Worm (Caenorhabditis elegans) whole organism, young adult: ENCODE results near the gene srsx-16.
A peak's percentile ranks its signal among the peaks of the same experiment; 100 is the strongest.

ENCODE experiments used
- B0019.2 ChIP-seq: fragments of 200-800 bp; sonication (Bioruptor generic); conservative IDR thresholded peaks from 2 replicates; pipeline ENCODE4 v1.3.6; 2022; ENCODE audit warnings: missing genetic modification reagents, missing genetic modification characterization, missing compliant biosample characterization
- B0261.1 ChIP-seq: sonication (generic microtip); optimal IDR thresholded peaks from 2 replicates; lab custom pipeline; 2016; ENCODE audit warnings: mild to moderate bottlenecking, missing genetic modification characterization, moderate library complexity, missing compliant biosample characterization
- B0336.3 ChIP-seq: fragments of 200-800 bp; sonication (Bioruptor generic); IDR thresholded peaks from 2 replicates; pipeline ENCODE4 v1.3.6; 2022; ENCODE audit warnings: missing genetic modification characterization, missing compliant biosample characterization
- C17E4.6 ChIP-seq: fragments of 200-800 bp; sonication (Bioruptor generic); IDR thresholded peaks from 2 replicates; pipeline ENCODE4 v1.3.6; 2022; ENCODE audit warnings: missing genetic modification reagents, missing genetic modification characterization, missing compliant biosample characterization
- D2030.7 ChIP-seq: fragments of 200-800 bp; sonication (Bioruptor generic); IDR thresholded peaks from 2 replicates; pipeline ENCODE4 v1.3.6; 2022; ENCODE audit warnings: missing genetic modification reagents, missing genetic modification characterization, missing compliant biosample characterization
- F22D6.2 ChIP-seq: sonication (generic microtip); optimal IDR thresholded peaks from 2 replicates; lab custom pipeline; 2016; ENCODE audit warnings: mild to moderate bottlenecking, missing genetic modification characterization, missing compliant biosample characterization
- F23B12.7 ChIP-seq: sonication (generic microtip); optimal IDR thresholded peaks from 2 replicates; lab custom pipeline; 2017; ENCODE audit warnings: missing genetic modification characterization, mild to moderate bottlenecking, missing compliant biosample characterization, antibody characterized with exemption, moderate library complexity; ENCODE audit not compliant: insufficient read depth
- F33H1.4 ChIP-seq: fragments of 200-800 bp; sonication (Bioruptor generic); IDR thresholded peaks from 2 replicates; pipeline ENCODE4 v1.3.6; 2022; ENCODE audit warnings: missing genetic modification reagents, missing genetic modification characterization, missing compliant biosample characterization
- K12H6.12 ChIP-seq: fragments of 200-800 bp; sonication (Bioruptor generic); optimal IDR thresholded peaks from 2 replicates; lab custom pipeline; 2018; ENCODE audit warnings: mild to moderate bottlenecking, missing genetic modification characterization, missing compliant biosample characterization
- T26A5.8 ChIP-seq: sonication (generic microtip); optimal IDR thresholded peaks from 2 replicates; lab custom pipeline; 2016; ENCODE audit warnings: missing genetic modification characterization, missing compliant biosample characterization
- Y53G8AR.9 ChIP-seq: fragments of 200-800 bp; sonication (Bioruptor generic); conservative IDR thresholded peaks from 2 replicates; pipeline ENCODE4 v1.3.6; 2022; ENCODE audit warnings: missing genetic modification reagents, missing genetic modification characterization, missing compliant biosample characterization
- Y56A3A.18 ChIP-seq: fragments of 200-800 bp; sonication (Bioruptor generic); IDR thresholded peaks from 2 replicates; pipeline ENCODE4 v1.3.6; 2022; ENCODE audit warnings: missing genetic modification reagents, missing genetic modification characterization, missing compliant biosample characterization
- akir-1 ChIP-seq: fragments of 200-800 bp; sonication (Bioruptor generic); optimal IDR thresholded peaks from 2 replicates; lab custom pipeline; 2018; ENCODE audit warnings: mild to moderate bottlenecking, missing genetic modification characterization, moderate library complexity, missing compliant biosample characterization
- athp-1 ChIP-seq: sonication (generic microtip); optimal IDR thresholded peaks from 2 replicates; lab custom pipeline; 2017; ENCODE audit warnings: mild to moderate bottlenecking, missing genetic modification characterization, missing compliant biosample characterization
- attf-6 ChIP-seq: fragments of 200-800 bp; sonication (Bioruptor generic); IDR thresholded peaks from 2 replicates; pipeline ENCODE4 v1.3.6; 2022; ENCODE audit warnings: missing genetic modification reagents, missing genetic modification characterization, missing compliant biosample characterization
- ccch-3 ChIP-seq: fragments of 200-800 bp; sonication (Bioruptor generic); optimal IDR thresholded peaks from 2 replicates; lab custom pipeline; 2018; ENCODE audit warnings: mild to moderate bottlenecking, missing genetic modification characterization, missing compliant biosample characterization
- cebp-1 ChIP-seq, 2 experiments: fragments of 200-800 bp in 1 of 2; sonication (Bioruptor generic) in 1 of 2; sonication (generic microtip) in 1 of 2; IDR thresholded peaks in 1 of 2; optimal IDR thresholded peaks in 1 of 2; 2 replicates each; pipeline versions ENCODE4 v1.3.6 to Lab custom; 2017 to 2022; ENCODE audit warnings: missing compliant biosample characterization in 2 of 2, missing genetic modification characterization in 2 of 2, mild to moderate bottlenecking in 1 of 2, missing genetic modification reagents in 1 of 2, moderate library complexity in 1 of 2
- cebp-2 ChIP-seq: fragments of 200-800 bp; sonication (Bioruptor generic); IDR thresholded peaks from 2 replicates; pipeline ENCODE4 v1.3.6; 2022; ENCODE audit warnings: missing genetic modification characterization, missing compliant biosample characterization
- ceh-58 ChIP-seq: fragments of 200-800 bp; sonication (Bioruptor generic); IDR thresholded peaks from 2 replicates; pipeline ENCODE4 v1.3.6; 2022; ENCODE audit warnings: missing genetic modification characterization, missing compliant biosample characterization
- chd-7 ChIP-seq: sonication (generic microtip); optimal IDR thresholded peaks from 2 replicates; lab custom pipeline; 2016; ENCODE audit warnings: mild to moderate bottlenecking, missing genetic modification characterization, moderate library complexity, missing compliant biosample characterization
- dox-1 ChIP-seq: fragments of 200-800 bp; sonication (Bioruptor generic); IDR thresholded peaks from 2 replicates; pipeline ENCODE4 v1.3.6; 2022; ENCODE audit warnings: missing genetic modification reagents, missing genetic modification characterization, missing compliant biosample characterization
- dpff-1 ChIP-seq: sonication (generic microtip); optimal IDR thresholded peaks from 2 replicates; lab custom pipeline; 2017; ENCODE audit warnings: mild to moderate bottlenecking, missing genetic modification characterization, missing compliant biosample characterization
- dpl-1 ChIP-seq: fragments of 150-350 bp; optimal IDR thresholded peaks from 2 replicates; lab custom pipeline; 2014; ENCODE audit warnings: missing biosample characterization, missing genetic modification reagents, missing genetic modification characterization
- egrh-3 ChIP-seq: fragments of 200-800 bp; sonication (Bioruptor generic); IDR thresholded peaks from 2 replicates; pipeline ENCODE4 v1.3.6; 2022; ENCODE audit warnings: missing genetic modification reagents, missing genetic modification characterization, missing compliant biosample characterization
- hlh-26 ChIP-seq: fragments of 200-800 bp; sonication (Bioruptor generic); conservative IDR thresholded peaks from 2 replicates; pipeline ENCODE4 v1.3.6; 2022; ENCODE audit warnings: missing genetic modification reagents, missing genetic modification characterization, missing compliant biosample characterization
- let-607 ChIP-seq, 2 experiments: fragments of 200-800 bp in 1 of 2; sonication (Bioruptor generic) in 1 of 2; sonication (generic microtip) in 1 of 2; optimal IDR thresholded peaks; 2 replicates each; lab custom pipeline; 2016 to 2018; ENCODE audit warnings: mild to moderate bottlenecking in 2 of 2, missing compliant biosample characterization in 2 of 2, missing genetic modification characterization in 2 of 2, moderate library complexity in 2 of 2, missing genotype in 1 of 2
- lin-26 ChIP-seq: fragments of 200-800 bp; sonication (Bioruptor generic); IDR thresholded peaks from 2 replicates; pipeline ENCODE4 v1.3.6; 2022; ENCODE audit warnings: missing genetic modification reagents, missing genetic modification characterization, missing compliant biosample characterization
- madf-10 ChIP-seq: sonication (generic microtip); optimal IDR thresholded peaks from 2 replicates; lab custom pipeline; 2016; ENCODE audit warnings: mild to moderate bottlenecking, missing genetic modification characterization, missing compliant biosample characterization
- madf-3 ChIP-seq: fragments of 200-800 bp; sonication (Bioruptor generic); IDR thresholded peaks from 2 replicates; pipeline ENCODE4 v1.3.6; 2022; ENCODE audit warnings: missing genetic modification reagents, missing genetic modification characterization, missing compliant biosample characterization
- nhr-120 ChIP-seq: fragments of 200-800 bp; sonication (Bioruptor generic); IDR thresholded peaks from 2 replicates; pipeline ENCODE4 v1.3.6; 2022; ENCODE audit warnings: missing genetic modification characterization, missing compliant biosample characterization
- nhr-80 ChIP-seq: sonication (generic microtip); optimal IDR thresholded peaks from 2 replicates; lab custom pipeline; 2016; ENCODE audit warnings: missing genetic modification characterization, missing compliant biosample characterization
- pha-4 ChIP-seq: fragments of 150-350 bp; sonication (generic microtip); optimal IDR thresholded peaks from 2 replicates; lab custom pipeline; 2014; ENCODE audit warnings: missing biosample characterization, missing genetic modification reagents, missing genetic modification characterization
- repo-1 ChIP-seq: sonication (generic microtip); optimal IDR thresholded peaks from 2 replicates; lab custom pipeline; 2017; ENCODE audit warnings: mild to moderate bottlenecking, missing genetic modification characterization, missing compliant biosample characterization
- snpc-1.3 ChIP-seq: sonication (generic microtip); optimal IDR thresholded peaks from 2 replicates; lab custom pipeline; 2017; ENCODE audit warnings: missing genetic modification characterization, mild to moderate bottlenecking, missing compliant biosample characterization, antibody characterized with exemption, moderate library complexity, missing genotype, missing genetic modification reagents; ENCODE audit not compliant: insufficient read depth
- snpc-4 ChIP-seq, 5 experiments: fragments of 150-350 bp in 1 of 5; sonication (generic microtip) in 4 of 5; optimal IDR thresholded peaks; 2 replicates each; lab custom pipeline; 2014 to 2018; ENCODE audit warnings: missing genetic modification characterization in 5 of 5, missing biosample characterization in 3 of 5, antibody characterized with exemption in 2 of 5, mild to moderate bottlenecking in 2 of 5, missing compliant biosample characterization in 2 of 5, missing genotype in 2 of 5, moderate library complexity in 2 of 5, missing genetic modification reagents in 1 of 5
- tbp1 ChIP-seq: fragments of 200-800 bp; sonication (Bioruptor generic); optimal IDR thresholded peaks from 2 replicates; lab custom pipeline; 2018; ENCODE audit warnings: mild to moderate bottlenecking, missing genetic modification characterization, missing compliant biosample characterization
- tlf-1 ChIP-seq: fragments of 200-800 bp; sonication (Bioruptor generic); optimal IDR thresholded peaks from 2 replicates; lab custom pipeline; 2018; ENCODE audit warnings: mild to moderate bottlenecking, missing genetic modification characterization, missing compliant biosample characterization
- unc-62 ChIP-seq: fragments of 150-350 bp; optimal IDR thresholded peaks from 2 replicates; lab custom pipeline; 2014; ENCODE audit warnings: missing biosample characterization, missing genetic modification reagents, missing genetic modification characterization
- zfh-2 ChIP-seq: fragments of 200-800 bp; sonication (Bioruptor generic); conservative IDR thresholded peaks from 2 replicates; pipeline ENCODE4 v1.3.6; 2022; ENCODE audit warnings: missing genetic modification reagents, missing genetic modification characterization, missing compliant biosample characterization
- ztf-25 ChIP-seq: fragments of 200-800 bp; sonication (Bioruptor generic); IDR thresholded peaks from 2 replicates; pipeline ENCODE4 v1.3.6; 2022; ENCODE audit warnings: missing genetic modification reagents, missing genetic modification characterization, missing compliant biosample characterization
- ztf-28 ChIP-seq: fragments of 200-800 bp; sonication (Bioruptor generic); IDR thresholded peaks from 2 replicates; pipeline ENCODE4 v1.3.6; 2022; ENCODE audit warnings: missing genetic modification reagents, missing genetic modification characterization, missing compliant biosample characterization
- ztf-3 ChIP-seq: fragments of 200-800 bp; sonication (Bioruptor generic); optimal IDR thresholded peaks from 2 replicates; lab custom pipeline; 2018; ENCODE audit warnings: mild to moderate bottlenecking, missing genetic modification characterization, missing compliant biosample characterization
- ztf-6 ChIP-seq: fragments of 200-800 bp; sonication (Bioruptor generic); IDR thresholded peaks from 2 replicates; pipeline ENCODE4 v1.3.6; 2022; ENCODE audit warnings: missing genetic modification reagents, missing genetic modification characterization, missing compliant biosample characterization

srsx-16 gene

ce11 chrIV:5603321-5603720 is 16.2 kb downstream of the srsx-16 start:
- TF ChIP-seq tlf-1: no peak
- TF ChIP-seq snpc-1.3 (tag; lab: Kevin White, UChicago): no peak
- TF ChIP-seq cebp-1 (GFP tag; IDR thresholded peaks at IDR 0.05; lab: Robert Waterston, UW): 0 out of 2 replicates have a peak, but pooled peaks have one; percentile 18
- TF ChIP-seq cebp-1 (tag; optimal IDR thresholded peaks at IDR 0.05; lab: Kevin White, UChicago): peak; percentile 34
- no peak for TF ChIP-seq pha-4 (tag; lab: Kevin White, UChicago)
- no peak for TF ChIP-seq B0336.3 (GFP tag; lab: Robert Waterston, UW)
- no peak for TF ChIP-seq dpl-1 (GFP tag; lab: Kevin White, UChicago)
- TF ChIP-seq ztf-25: no peak
- TF ChIP-seq, all 124 proteins: peak for 1

- TF ChIP-seq snpc-4 (GFP tag; optimal IDR thresholded peaks at IDR 0.05; lab: Kevin White, UChicago): no peak
- peak in 1 of 4 experiments; percentile 68 for TF ChIP-seq snpc-4 (tag; optimal IDR thresholded peaks at IDR 0.05; lab: Kevin White, UChicago)
- no peak for TF ChIP-seq let-607 (tag; optimal IDR thresholded peaks at IDR 0.05; lab: Kevin White, UChicago)
Measured at ce11 chrIV:5602415-5602814, 17.1 kb downstream of the srsx-16 start.

- TF ChIP-seq C17E4.6 (GFP tag; lab: Robert Waterston, UW): no peak
- TF ChIP-seq ztf-3 (GFP tag; lab: Kevin White, UChicago): no peak
- TF ChIP-seq Y53G8AR.9: no peak
- TF ChIP-seq nhr-80 (tag; lab: Kevin White, UChicago): no peak
- TF ChIP-seq B0261.1 (tag; lab: Kevin White, UChicago): no peak
- TF ChIP-seq K12H6.12: peak; percentile 45
- no peak for TF ChIP-seq chd-7 (tag; lab: Kevin White, UChicago)
- no peak for TF ChIP-seq hlh-26
- no peak for TF ChIP-seq akir-1 (GFP tag; lab: Kevin White, UChicago)
- TF ChIP-seq madf-10 (tag; lab: Kevin White, UChicago): no peak
- TF ChIP-seq dpff-1 (tag; lab: Kevin White, UChicago): no peak
- TF ChIP-seq lin-26 (GFP tag; lab: Robert Waterston, UW): 0 out of 2 replicates have a peak, but pooled peaks have one; percentile 51
- no peak for TF ChIP-seq cebp-2
- no peak for TF ChIP-seq nhr-120
- TF ChIP-seq F23B12.7: no peak
- no peak for TF ChIP-seq attf-6 (GFP tag; lab: Robert Waterston, UW)
- no peak for TF ChIP-seq D2030.7 (GFP tag; lab: Robert Waterston, UW)
- no peak for TF ChIP-seq athp-1 (tag; lab: Kevin White, UChicago)
- no peak for TF ChIP-seq F22D6.2 (tag; lab: Kevin White, UChicago)
- no peak for TF ChIP-seq B0336.3 (GFP tag; lab: Robert Waterston, UW)
- TF ChIP-seq cebp-1 (GFP tag; IDR thresholded peaks at IDR 0.05; lab: Robert Waterston, UW): 0 out of 2 replicates have a peak, but pooled peaks have one; percentile 21
- TF ChIP-seq cebp-1 (tag; optimal IDR thresholded peaks at IDR 0.05; lab: Kevin White, UChicago): peak; percentile 39
- TF ChIP-seq zfh-2 (GFP tag; lab: Robert Waterston, UW): 0 out of 2 replicates have a peak, but pooled peaks have one; percentile 28
- no peak for TF ChIP-seq F33H1.4 (GFP tag; lab: Robert Waterston, UW)
- TF ChIP-seq ceh-58 (GFP tag; lab: Robert Waterston, UW): no peak
- no peak for TF ChIP-seq ccch-3
- no peak for TF ChIP-seq B0019.2
- TF ChIP-seq madf-3 (GFP tag; lab: Robert Waterston, UW): no peak
- no peak for TF ChIP-seq egrh-3
- TF ChIP-seq dox-1 (GFP tag; lab: Robert Waterston, UW): 0 out of 2 replicates have a peak, but pooled peaks have one; percentile 21
- TF ChIP-seq ztf-6 (GFP tag; lab: Robert Waterston, UW): no peak
- no peak for TF ChIP-seq let-607 (tag; optimal IDR thresholded peaks at IDR 0.05; lab: Kevin White, UChicago)
- no peak for TF ChIP-seq pha-4 (tag; lab: Kevin White, UChicago)
- no peak for TF ChIP-seq unc-62
- no peak for TF ChIP-seq tbp1
- no peak for TF ChIP-seq ztf-28 (GFP tag; lab: Robert Waterston, UW)
- no peak for TF ChIP-seq repo-1 (tag; lab: Kevin White, UChicago)
- no peak for TF ChIP-seq T26A5.8 (tag; lab: Kevin White, UChicago)
- no peak for TF ChIP-seq Y56A3A.18
Measured at ce11 chrIV:5600316-5600715, 19.2 kb downstream of the srsx-16 start.
